Worm (Caenorhabditis elegans): ENCODE results near the gene lon-8.

lon-8 gene

DNA sequence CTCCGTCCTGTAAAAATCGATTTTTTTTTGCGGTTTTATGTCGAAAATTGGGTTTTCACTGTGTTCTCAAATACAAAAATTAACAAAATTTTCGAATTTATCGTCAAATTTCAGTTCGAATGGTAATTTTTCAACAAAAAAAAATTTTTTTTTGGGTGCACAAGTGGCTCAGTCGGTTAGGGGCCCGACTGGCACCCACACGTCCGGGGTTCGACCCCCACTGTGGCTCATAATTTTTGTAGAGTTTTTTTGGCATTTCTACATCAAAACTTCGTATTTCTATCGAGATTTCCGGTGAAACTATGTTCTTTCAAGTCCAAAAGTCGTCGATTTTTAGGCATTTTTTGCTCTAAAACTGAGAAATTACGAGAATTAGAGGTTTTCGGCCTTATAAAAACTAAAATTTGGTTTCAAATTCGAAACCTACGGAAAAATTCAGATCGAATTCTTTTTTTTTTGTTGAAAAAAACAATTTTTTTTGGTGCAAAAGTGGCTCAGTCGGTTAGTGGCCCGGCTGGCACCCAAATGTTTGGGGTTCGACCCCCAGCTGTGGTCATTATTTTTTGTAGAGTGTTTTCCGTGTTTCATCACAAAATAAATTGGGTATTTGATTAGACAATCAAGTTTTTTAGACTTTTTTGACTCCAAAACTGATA lies 53.0 kb downstream of the lon-8 start:
- TF ChIP-seq ceh-31 (tag; optimal IDR thresholded peaks at IDR 0.05) (no peak), tbx-2 (tag; optimal IDR thresholded peaks at IDR 0.05) (no peak), ceh-9 (tag; optimal IDR thresholded peaks at IDR 0.05) (no peak), mec-3 (tag; optimal IDR thresholded peaks at IDR 0.05; ENCODE audit: borderline replicate concordance) (no peak)

DNA sequence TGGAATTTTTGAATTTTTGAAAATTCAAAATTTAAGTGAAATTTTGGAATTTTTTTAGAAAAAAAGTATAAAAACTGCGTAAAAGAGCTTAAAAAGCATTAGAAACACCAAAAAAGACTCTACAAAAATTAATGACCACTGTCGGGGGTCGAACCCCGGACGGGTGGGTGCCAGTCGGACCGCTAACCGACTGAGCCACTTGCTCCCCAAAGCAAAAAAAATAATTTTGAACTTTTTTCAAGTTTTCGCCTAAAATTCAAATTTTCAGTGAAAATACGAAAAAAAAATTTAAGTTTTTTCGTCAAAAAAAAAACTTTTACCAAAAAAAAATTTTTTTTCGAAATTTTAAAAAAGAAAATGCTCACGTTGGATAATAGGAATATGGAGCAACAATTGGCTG lies 53.9 kb downstream of the lon-8 start:
- no peak for TF ChIP-seq C08G9.2 (tag; optimal IDR thresholded peaks at IDR 0.05)
- TF ChIP-seq ets-4 (tag; optimal IDR thresholded peaks at IDR 0.05): no peak
- no peak for TF ChIP-seq unc-3 (GFP tag; conservative IDR thresholded peaks at IDR 0.05)
- no peak for TF ChIP-seq unc-3 (tag; optimal IDR thresholded peaks at IDR 0.05)
- TF ChIP-seq eyg-1 (tag; optimal IDR thresholded peaks at IDR 0.05): no peak
- no peak for TF ChIP-seq lin-11 (tag; optimal IDR thresholded peaks at IDR 0.05)
- TF ChIP-seq unc-86 (tag; optimal IDR thresholded peaks at IDR 0.05): no peak
- no peak for TF ChIP-seq sox-4 (tag; optimal IDR thresholded peaks at IDR 0.05)
- no peak for TF ChIP-seq ceh-31 (tag; optimal IDR thresholded peaks at IDR 0.05)
- TF ChIP-seq ceh-45 (GFP tag; IDR thresholded peaks at IDR 0.05): no peak
- no peak for TF ChIP-seq ceh-9 (tag; optimal IDR thresholded peaks at IDR 0.05)
- no peak for TF ChIP-seq elt-2 (tag; optimal IDR thresholded peaks at IDR 0.05)
- TF ChIP-seq hlh-15 (tag; optimal IDR thresholded peaks at IDR 0.05): no peak
- TF ChIP-seq C38D4.7 (GFP tag; optimal IDR thresholded peaks at IDR 0.05): no peak

DNA sequence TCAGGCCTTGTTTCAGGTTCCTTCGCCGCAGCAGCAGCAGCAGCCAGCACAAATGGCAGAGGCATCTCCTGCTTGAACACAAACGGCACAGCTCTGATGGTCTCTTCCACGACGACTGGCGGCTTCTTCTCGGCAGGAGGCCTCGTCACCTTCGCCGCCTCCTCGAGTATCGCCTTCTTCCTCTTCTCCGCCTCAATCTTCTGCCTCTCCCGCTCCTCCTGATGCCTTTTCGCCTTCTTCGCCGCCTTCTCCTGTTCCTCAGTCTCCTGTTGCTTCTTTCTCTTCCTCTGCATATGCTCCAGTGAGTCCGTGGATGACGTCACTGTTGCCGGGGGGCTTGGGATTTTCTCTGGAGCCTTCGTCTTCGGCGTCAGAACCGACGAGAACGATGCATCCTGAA lies 55.7 kb downstream of the lon-8 start:
- no peak for TF ChIP-seq C08G9.2 (tag; optimal IDR thresholded peaks at IDR 0.05)
- TF ChIP-seq sox-4 (tag; optimal IDR thresholded peaks at IDR 0.05): no peak
- TF ChIP-seq ceh-31 (tag; optimal IDR thresholded peaks at IDR 0.05): no peak
- TF ChIP-seq pha-2 (tag; optimal IDR thresholded peaks at IDR 0.05): no peak
- no peak for TF ChIP-seq madf-2 (tag; optimal IDR thresholded peaks at IDR 0.05)
- TF ChIP-seq elt-2 (tag; optimal IDR thresholded peaks at IDR 0.05): no peak
- no peak for TF ChIP-seq gmeb-2 (tag; optimal IDR thresholded peaks at IDR 0.05)
- no peak for TF ChIP-seq pax-1 (tag; optimal IDR thresholded peaks at IDR 0.05)
- no peak for TF ChIP-seq tbx-2 (tag; optimal IDR thresholded peaks at IDR 0.05)
- TF ChIP-seq ceh-24 (tag; optimal IDR thresholded peaks at IDR 0.05): no peak
- no peak for TF ChIP-seq Y22D7AL.16 (tag; optimal IDR thresholded peaks at IDR 0.05)
- no peak for TF ChIP-seq hlh-13 (GFP tag; optimal IDR thresholded peaks at IDR 0.05)

Measured in whole organism, late embryonic.